Worm (Caenorhabditis elegans): ENCODE measurements around the gene C05G5.2.

The C05G5.2 gene

ce11 chrX:14756606-14757005 lies 9.5 kb downstream of the C05G5.2 start:
- TF ChIP-seq snpc-4 (GFP tag; optimal IDR thresholded peaks at IDR 0.05): no peak
- TF ChIP-seq snpc-4 (tag; optimal IDR thresholded peaks at IDR 0.05): peak in 2 of 4 experiments; percentile 8 to 17
- TF ChIP-seq rcor-1 (GFP tag; IDR thresholded peaks at IDR 0.05): no peak
- TF ChIP-seq F52B5.7 (tag; optimal IDR thresholded peaks at IDR 0.05): peak; percentile 19
- TF ChIP-seq zfh-2 (GFP tag; conservative IDR thresholded peaks at IDR 0.05): peak; percentile 73
- 0 out of 2 replicates have a peak, but pooled peaks have one; percentile 8 for TF ChIP-seq mcd-1 (GFP tag; IDR thresholded peaks at IDR 0.05)
- TF ChIP-seq nhr-90 (tag; optimal IDR thresholded peaks at IDR 0.05): no peak

DNA sequence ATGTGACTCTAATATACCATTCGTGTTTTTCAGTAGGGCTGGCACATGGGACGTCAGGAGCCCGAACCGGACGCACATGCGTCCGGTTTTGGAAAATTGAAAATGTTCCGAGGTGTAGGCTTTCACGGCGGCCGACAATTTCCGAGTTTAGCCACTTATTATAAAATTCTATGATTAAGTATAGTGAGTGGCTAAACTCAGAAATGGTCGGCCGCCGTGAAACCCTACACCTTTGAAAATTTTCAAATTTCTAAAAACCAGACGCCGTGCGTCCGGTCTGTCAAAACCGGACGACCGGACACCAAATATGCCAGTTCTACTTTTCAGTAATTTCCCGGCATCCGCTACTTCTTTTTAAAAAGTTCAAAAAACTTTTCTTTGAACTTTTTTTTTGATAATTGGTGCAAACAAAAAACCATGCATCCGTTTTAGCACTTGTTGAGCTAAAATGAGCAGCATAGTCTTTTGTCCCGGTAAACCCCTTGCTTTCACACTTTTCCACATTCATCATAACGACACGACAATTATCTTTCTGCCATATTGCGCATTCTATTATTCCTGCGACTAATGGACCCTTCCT lies 10.6 kb downstream of the C05G5.2 start:
- no peak for TF ChIP-seq xnd-1 (tag; optimal IDR thresholded peaks at IDR 0.05)
- no peak for TF ChIP-seq D2030.7 (GFP tag; IDR thresholded peaks at IDR 0.05)
- no peak for TF ChIP-seq K11D2.4 (GFP tag; IDR thresholded peaks at IDR 0.05)
- no peak for TF ChIP-seq let-526 (GFP tag; IDR thresholded peaks at IDR 0.05)
- no peak for TF ChIP-seq cebp-1 (GFP tag; IDR thresholded peaks at IDR 0.05)
- no peak for TF ChIP-seq cebp-1 (tag; optimal IDR thresholded peaks at IDR 0.05)
- no peak for TF ChIP-seq F23B12.7 (tag; optimal IDR thresholded peaks at IDR 0.05; ENCODE audit: insufficient read depth)
- no peak for TF ChIP-seq sptf-2 (GFP tag; optimal IDR thresholded peaks at IDR 0.05)
- peak; percentile 33 for TF ChIP-seq hmg-1.2 (GFP tag; IDR thresholded peaks at IDR 0.05)
- TF ChIP-seq snpc-4 (GFP tag; optimal IDR thresholded peaks at IDR 0.05): no peak
- TF ChIP-seq snpc-4 (tag; optimal IDR thresholded peaks at IDR 0.05): peak in 3 of 4 experiments; percentile 36 to 88 (median 86)
- TF ChIP-seq B0336.3 (GFP tag; IDR thresholded peaks at IDR 0.05): no peak
- no peak for TF ChIP-seq aptf-3 (GFP tag; IDR thresholded peaks at IDR 0.05)
- no peak for TF ChIP-seq lin-54 (GFP tag; optimal IDR thresholded peaks at IDR 0.05)
- no peak for TF ChIP-seq egrh-3 (GFP tag; IDR thresholded peaks at IDR 0.05)
- TF ChIP-seq Y56A3A.18 (GFP tag; IDR thresholded peaks at IDR 0.05): no peak
- no peak for TF ChIP-seq B0019.2 (GFP tag; conservative IDR thresholded peaks at IDR 0.05)
- TF ChIP-seq tlf-1 (GFP tag; optimal IDR thresholded peaks at IDR 0.05): no peak
- TF ChIP-seq sea-2 (GFP tag; IDR thresholded peaks at IDR 0.05): no peak
- TF ChIP-seq snpc-3.4 (tag; optimal IDR thresholded peaks at IDR 0.05): no peak
- no peak for TF ChIP-seq ama-1 (optimal IDR thresholded peaks at IDR 0.05)
- no peak for TF ChIP-seq ama-1 (GFP tag; optimal IDR thresholded peaks at IDR 0.05)
- TF ChIP-seq ceh-79 (tag; optimal IDR thresholded peaks at IDR 0.05): no peak
- TF ChIP-seq ekl-4 (GFP tag; IDR thresholded peaks at IDR 0.05): no peak
- TF ChIP-seq C06A6.2 (GFP tag; conservative IDR thresholded peaks at IDR 0.05): no peak
- TF ChIP-seq mxl-1 (tag; optimal IDR thresholded peaks at IDR 0.05): no peak
- TF ChIP-seq F52B5.7 (tag; optimal IDR thresholded peaks at IDR 0.05): no peak
- peak; percentile 1 for TF ChIP-seq snpc-1.1 (tag; optimal IDR thresholded peaks at IDR 0.05; ENCODE audit: insufficient read depth)

- TF ChIP-seq B0261.1 (tag; optimal IDR thresholded peaks at IDR 0.05) (no peak), pha-4 (tag; optimal IDR thresholded peaks at IDR 0.05) (no peak), F57C9.4 (tag; optimal IDR thresholded peaks at IDR 0.05) (no peak), F55B11.4 (tag; optimal IDR thresholded peaks at IDR 0.05; ENCODE audit: borderline replicate concordance, insufficient read depth) (no peak), bed-2 (GFP tag; IDR thresholded peaks at IDR 0.05) (no peak), F10E7.11 (tag; optimal IDR thresholded peaks at IDR 0.05) (no peak), zfh-2 (GFP tag; conservative IDR thresholded peaks at IDR 0.05) (no peak), Y53F4B.3 (GFP tag; IDR thresholded peaks at IDR 0.05) (no peak), unc-62 (GFP tag; optimal IDR thresholded peaks at IDR 0.05) (no peak), tbp1 (GFP tag; optimal IDR thresholded peaks at IDR 0.05) (no peak), nhr-80 (tag; optimal IDR thresholded peaks at IDR 0.05) (no peak), aptf-3 (GFP tag; IDR thresholded peaks at IDR 0.05) (no peak), T07F8.4 (tag; optimal IDR thresholded peaks at IDR 0.05) (no peak), athp-1 (tag; optimal IDR thresholded peaks at IDR 0.05) (no peak)
These were observed 12.4 kb downstream of the C05G5.2 start for ce11 chrX:14759549-14759948.

All from whole organism, young adult.